ENCODE assay signal across 4 worm cellular contexts in the genomic region with DNA sequence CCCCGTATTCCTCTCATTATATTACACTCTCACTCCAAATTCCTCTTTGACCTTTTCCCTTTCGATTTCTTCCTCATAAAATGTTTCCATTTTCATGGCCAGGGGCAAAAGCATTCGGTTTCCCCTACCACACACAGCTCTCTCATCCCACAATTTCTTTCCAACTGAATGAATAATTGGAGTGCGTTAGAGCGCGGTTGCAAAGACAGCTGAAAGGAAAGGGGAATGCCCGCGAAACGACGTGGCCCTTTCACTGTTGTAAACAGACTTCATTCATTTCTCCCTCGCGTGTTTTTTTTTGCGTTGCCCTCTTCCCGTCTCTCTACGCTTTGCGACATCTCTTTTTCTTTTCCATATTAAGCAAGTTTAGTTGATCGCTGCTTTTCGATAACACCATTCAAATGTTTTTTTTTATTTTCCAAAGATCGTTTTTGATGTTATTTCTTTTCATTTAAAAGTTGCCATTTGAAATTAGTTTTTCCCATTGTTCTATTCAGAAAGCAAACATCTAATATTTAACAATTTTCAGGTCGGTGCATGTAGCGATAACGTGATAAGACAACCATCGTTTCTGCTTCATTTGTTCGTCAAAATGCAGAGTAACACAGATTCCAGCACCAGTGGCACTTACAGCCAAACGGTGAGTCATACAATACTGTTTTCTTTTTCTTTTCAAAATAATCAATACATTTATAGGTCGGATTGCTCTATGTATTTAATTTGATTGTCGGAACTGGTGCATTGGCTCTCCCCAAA.
TF ChIP-seq lines count a peak whose summit lies in the region.

A gene (plus strand): TSS at position 530 of the 756 bp plus-strand sequence.

TF ChIP-seq in whole organism, L2 larva, 48 proteins besides CTCF, POLR2A, EP300 and RAD21 (continues in another document):
- peak; percentile 63 for TF ChIP-seq mab-5 (tag; optimal IDR thresholded peaks at IDR 0.05; lab: Kevin White, UChicago)
- no peak for TF ChIP-seq alr-1 (tag; optimal IDR thresholded peaks at IDR 0.05; lab: Kevin White, UChicago)
- no peak for TF ChIP-seq ztf-1 (GFP tag; conservative IDR thresholded peaks at IDR 0.05; lab: Robert Waterston, UW)
- TF ChIP-seq ceh-82 (tag; optimal IDR thresholded peaks at IDR 0.05; lab: Kevin White, UChicago) = no peak
- TF ChIP-seq gmeb-1 (tag; optimal IDR thresholded peaks at IDR 0.05; lab: Kevin White, UChicago) = no peak
- TF ChIP-seq nhr-21 (tag; optimal IDR thresholded peaks at IDR 0.05; lab: Kevin White, UChicago) = no peak
- no peak for TF ChIP-seq unc-62 (GFP tag; optimal IDR thresholded peaks at IDR 0.05; lab: Kevin White, UChicago)
- TF ChIP-seq snpc-4 (tag; optimal IDR thresholded peaks at IDR 0.05; lab: Kevin White, UChicago) = peak; percentile 55
- peak; percentile 88 for TF ChIP-seq nhr-129 (tag; optimal IDR thresholded peaks at IDR 0.05; lab: Kevin White, UChicago)
- no peak for TF ChIP-seq nhr-237 (tag; optimal IDR thresholded peaks at IDR 0.05; lab: Kevin White, UChicago)
- TF ChIP-seq C34F6.9 (tag; optimal IDR thresholded peaks at IDR 0.05; lab: Kevin White, UChicago) = peak; percentile 86
- TF ChIP-seq sem-4 (tag; optimal IDR thresholded peaks at IDR 0.05; lab: Kevin White, UChicago) = peak; percentile 49
- peak; percentile 67 for TF ChIP-seq lin-13 (GFP tag; optimal IDR thresholded peaks at IDR 0.05; lab: Kevin White, UChicago)
- TF ChIP-seq nhr-6 (tag; optimal IDR thresholded peaks at IDR 0.05; lab: Kevin White, UChicago) = peak; percentile 24
- peak; percentile 80 for TF ChIP-seq lin-11 (tag; optimal IDR thresholded peaks at IDR 0.05; lab: Kevin White, UChicago)
- peak in 1 of 2 experiments; percentile 74 for TF ChIP-seq lsy-2 (tag; optimal IDR thresholded peaks at IDR 0.05; lab: Kevin White, UChicago)
- no peak for TF ChIP-seq sma-3 (GFP tag; optimal IDR thresholded peaks at IDR 0.05; lab: Kevin White, UChicago)
- no peak for TF ChIP-seq skn-1 (tag; optimal IDR thresholded peaks at IDR 0.05; lab: Kevin White, UChicago)
- TF ChIP-seq peb-1 (tag; optimal IDR thresholded peaks at IDR 0.05; lab: Kevin White, UChicago) = no peak
- peak; percentile 73 for TF ChIP-seq F13H6.1 (tag; optimal IDR thresholded peaks at IDR 0.05; lab: Kevin White, UChicago)
- no peak for TF ChIP-seq elt-3 (tag; optimal IDR thresholded peaks at IDR 0.05; lab: Kevin White, UChicago)

TF ChIP-seq in whole organism, L4 larva, 104 proteins besides CTCF, POLR2A, EP300 and RAD21 (continues in another document):
- TF ChIP-seq fkh-10 (GFP tag; optimal IDR thresholded peaks at IDR 0.05; lab: Kevin White, UChicago) = peak; percentile 70
- TF ChIP-seq dmd-6 (GFP tag; IDR thresholded peaks at IDR 0.05; lab: Robert Waterston, UW) = no peak
- no peak for TF ChIP-seq spr-3 (GFP tag; optimal IDR thresholded peaks at IDR 0.05; lab: Kevin White, UChicago)
- TF ChIP-seq saeg-2 (GFP tag; IDR thresholded peaks at IDR 0.05; lab: Robert Waterston, UW) = no peak
- no peak for TF ChIP-seq zfp-3 (GFP tag; conservative IDR thresholded peaks at IDR 0.05; lab: Robert Waterston, UW)
- no peak for TF ChIP-seq tra-1 (GFP tag; IDR thresholded peaks at IDR 0.05; lab: Robert Waterston, UW)
- TF ChIP-seq Y5F2A.4 (GFP tag; optimal IDR thresholded peaks at IDR 0.05; lab: Kevin White, UChicago) = no peak
- TF ChIP-seq unc-62 (GFP tag; optimal IDR thresholded peaks at IDR 0.05 in 1 of 2; lab: Kevin White, UChicago) = no peak
- TF ChIP-seq unc-62 (tag; optimal IDR thresholded peaks at IDR 0.05; lab: Kevin White, UChicago) = no peak
- TF ChIP-seq sdz-12 (GFP tag; optimal IDR thresholded peaks at IDR 0.05; lab: Kevin White, UChicago) = no peak
- TF ChIP-seq Y75B8A.6 (GFP tag; IDR thresholded peaks at IDR 0.05; lab: Robert Waterston, UW) = no peak
- TF ChIP-seq dve-1 (tag; optimal IDR thresholded peaks at IDR 0.05; lab: Kevin White, UChicago; ENCODE audit: insufficient read depth) = no peak
- TF ChIP-seq lin-38 (GFP tag; IDR thresholded peaks at IDR 0.05; lab: Robert Waterston, UW) = peak; percentile 87
- no peak for TF ChIP-seq R02D3.7 (tag; optimal IDR thresholded peaks at IDR 0.05; lab: Kevin White, UChicago)
- peak; percentile 55 for TF ChIP-seq nhr-11 (tag; optimal IDR thresholded peaks at IDR 0.05; lab: Kevin White, UChicago)
- TF ChIP-seq mes-2 (tag; optimal IDR thresholded peaks at IDR 0.05; lab: Kevin White, UChicago; ENCODE audit: poor library complexity, severe bottlenecking) = peak; percentile 66
- TF ChIP-seq F10B5.3 (tag; optimal IDR thresholded peaks at IDR 0.05; lab: Kevin White, UChicago) = no peak
- TF ChIP-seq F49E8.2 (tag; optimal IDR thresholded peaks at IDR 0.05; lab: Kevin White, UChicago; ENCODE audit: borderline replicate concordance) = no peak
- TF ChIP-seq pqm-1 (tag; optimal IDR thresholded peaks at IDR 0.05; lab: Kevin White, UChicago) = peak; percentile 72
- TF ChIP-seq zfp-2 (tag; optimal IDR thresholded peaks at IDR 0.05; lab: Kevin White, UChicago) = no peak
- TF ChIP-seq hif-1 (tag; optimal IDR thresholded peaks at IDR 0.05; lab: Kevin White, UChicago) = peak in 1 of 2 experiments; percentile 28

TF ChIP-seq in whole organism, late embryonic, 69 proteins besides CTCF, POLR2A, EP300 and RAD21:
- TF ChIP-seq unc-42 (tag; optimal IDR thresholded peaks at IDR 0.05; lab: Kevin White, UChicago) (peak; percentile 90), nfya-1 (tag; optimal IDR thresholded peaks at IDR 0.05; lab: Kevin White, UChicago) (peak; percentile 77), F13H6.1 (tag; optimal IDR thresholded peaks at IDR 0.05; lab: Kevin White, UChicago) (no peak), pros-1 (tag; optimal IDR thresholded peaks at IDR 0.05; lab: Kevin White, UChicago) (peak; percentile 43), madf-2 (tag; optimal IDR thresholded peaks at IDR 0.05; lab: Kevin White, UChicago) (peak; percentile 13), hlh-6 (tag; optimal IDR thresholded peaks at IDR 0.05; lab: Kevin White, UChicago) (no peak), ceh-34 (tag; optimal IDR thresholded peaks at IDR 0.05; lab: Kevin White, UChicago) (peak; percentile 66), ceh-6 (GFP tag; optimal IDR thresholded peaks at IDR 0.05; lab: Kevin White, UChicago) (peak; percentile 23), pha-4 (tag; optimal IDR thresholded peaks at IDR 0.05; lab: Kevin White, UChicago) (no peak), tbx-2 (tag; optimal IDR thresholded peaks at IDR 0.05; lab: Kevin White, UChicago) (peak; percentile 76), ceh-14 (tag; optimal IDR thresholded peaks at IDR 0.05; lab: Kevin White, UChicago) (peak; percentile 68), K09A11.1 (tag; optimal IDR thresholded peaks at IDR 0.05; lab: Kevin White, UChicago; ENCODE audit: insufficient read depth) (no peak), ceh-22 (tag; optimal IDR thresholded peaks at IDR 0.05; lab: Kevin White, UChicago) (no peak), ceh-18 (tag; optimal IDR thresholded peaks at IDR 0.05; lab: Kevin White, UChicago) (peak; percentile 81), rnt-1 (tag; optimal IDR thresholded peaks at IDR 0.05; lab: Kevin White, UChicago) (peak; percentile 20), ceh-31 (tag; optimal IDR thresholded peaks at IDR 0.05; lab: Kevin White, UChicago) (peak; percentile 94), elt-4 (tag; optimal IDR thresholded peaks at IDR 0.05; lab: Kevin White, UChicago) (no peak), ref-2 (tag; optimal IDR thresholded peaks at IDR 0.05; lab: Kevin White, UChicago) (peak; percentile 2)

TF ChIP-seq in whole organism, mixed stage, embryonic, 35 proteins besides CTCF, POLR2A, EP300 and RAD21:
- TF ChIP-seq sptf-1 (tag; optimal IDR thresholded peaks at IDR 0.05; lab: Kevin White, UChicago) (peak; percentile 50), ztf-11 (tag; optimal IDR thresholded peaks at IDR 0.05; lab: Kevin White, UChicago) (peak; percentile 27), mls-2 (tag; optimal IDR thresholded peaks at IDR 0.05; lab: Kevin White, UChicago) (peak; percentile 35), drap-1 (GFP tag; optimal IDR thresholded peaks at IDR 0.05; lab: Kevin White, UChicago) (peak; percentile 39), ceh-43 (GFP tag; optimal IDR thresholded peaks at IDR 0.05; lab: Kevin White, UChicago) (peak; percentile 1), unc-120 (tag; optimal IDR thresholded peaks at IDR 0.05; lab: Kevin White, UChicago; ENCODE audit: poor library complexity, severe bottlenecking) (peak; percentile 43), ham-2 (GFP tag; optimal IDR thresholded peaks at IDR 0.05; lab: Kevin White, UChicago) (no peak), cnd-1 (tag; optimal IDR thresholded peaks at IDR 0.05; lab: Kevin White, UChicago) (peak; percentile 24), nhr-28 (tag; optimal IDR thresholded peaks at IDR 0.05; lab: Kevin White, UChicago) (no peak), blmp-1 (tag; optimal IDR thresholded peaks at IDR 0.05; lab: Kevin White, UChicago) (peak; percentile 49), ces-1 (GFP tag; optimal IDR thresholded peaks at IDR 0.05; lab: Kevin White, UChicago) (peak; percentile 88), flh-1 (GFP tag; optimal IDR thresholded peaks at IDR 0.05; lab: Kevin White, UChicago) (no peak), mep-1 (tag; optimal IDR thresholded peaks at IDR 0.05; lab: Kevin White, UChicago) (peak; percentile 84), lsy-2 (tag; optimal IDR thresholded peaks at IDR 0.05; lab: Kevin White, UChicago) (peak; percentile 32), elt-1 (tag; optimal IDR thresholded peaks at IDR 0.05; lab: Kevin White, UChicago; ENCODE audit: borderline replicate concordance, insufficient read depth) (no peak), pha-4 (tag; optimal IDR thresholded peaks at IDR 0.05; lab: Kevin White, UChicago) (peak; percentile 38)
